Fruit fly (Drosophila melanogaster) whole organism, embryonic: ENCODE data around the gene Uev1A.

Source experiments
- Antp ChIP-seq: fragments of 200-800 bp; sonication (Bioruptor generic); optimal IDR thresholded peaks from 3 replicates; lab custom pipeline; 2016; ENCODE audit warnings: missing biosample characterization, missing genetic modification characterization
- Bdp1 ChIP-seq: fragments of 200-800 bp; sonication (Bioruptor generic); optimal IDR thresholded peaks from 3 replicates; lab custom pipeline; 2016; ENCODE audit warnings: missing biosample characterization, missing genetic modification characterization
- Bgb ChIP-seq: fragments of 200-800 bp; sonication (Bioruptor generic); IDR thresholded peaks from 2 replicates; pipeline ENCODE4 v1.3.6; 2022; ENCODE audit warnings: missing biosample characterization, missing genetic modification characterization; ENCODE audit not compliant: partially characterized antibody
- CG10543 ChIP-seq: fragments of 200-800 bp; sonication (Bioruptor generic); optimal IDR thresholded peaks from 3 replicates; lab custom pipeline; 2017; ENCODE audit warnings: missing biosample characterization, mild to moderate bottlenecking, missing genetic modification characterization, moderate library complexity
- CG11560 ChIP-seq: fragments of 200-800 bp; sonication (Bioruptor generic); IDR thresholded peaks from 3 replicates; pipeline ENCODE4 v1.3.6; 2022; ENCODE audit warnings: missing biosample characterization, missing genetic modification characterization
- CG12219 ChIP-seq: fragments of 200-800 bp; sonication (Bioruptor generic); optimal IDR thresholded peaks from 3 replicates; lab custom pipeline; 2018; ENCODE audit warnings: missing biosample characterization, mild to moderate bottlenecking, missing genetic modification characterization
- CG14860 ChIP-seq: fragments of 200-800 bp; sonication (Bioruptor generic); IDR thresholded peaks from 3 replicates; pipeline ENCODE4 v1.3.6; 2022; ENCODE audit warnings: missing biosample characterization, missing genetic modification characterization; ENCODE audit not compliant: partially characterized antibody
- CG16813 ChIP-seq: fragments of 200-800 bp; sonication (Bioruptor generic); IDR thresholded peaks from 3 replicates; pipeline ENCODE4 v1.3.6; 2022; ENCODE audit warnings: missing biosample characterization, missing genetic modification characterization; ENCODE audit not compliant: partially characterized antibody
- CG17186 ChIP-seq: fragments of 200-800 bp; sonication (Bioruptor generic); optimal IDR thresholded peaks from 3 replicates; lab custom pipeline; 2017; ENCODE audit warnings: missing biosample characterization, missing genetic modification reagents, missing genetic modification characterization
- CG17912 ChIP-seq: fragments of 200-800 bp; sonication (Bioruptor generic); optimal IDR thresholded peaks from 2 replicates; lab custom pipeline; 2018; ENCODE audit warnings: missing biosample characterization, mild to moderate bottlenecking, missing genetic modification characterization
- CG2116 ChIP-seq: fragments of 200-800 bp; sonication (Bioruptor generic); optimal IDR thresholded peaks from 3 replicates; lab custom pipeline; 2018; ENCODE audit warnings: missing biosample characterization, mild to moderate bottlenecking, missing genetic modification characterization
- CG2199 ChIP-seq: fragments of 200-800 bp; sonication (Bioruptor generic); IDR thresholded peaks from 3 replicates; pipeline ENCODE4 v1.3.6; 2022; ENCODE audit warnings: missing biosample characterization, missing genetic modification characterization
- CG3163 ChIP-seq: fragments of 200-800 bp; sonication (Bioruptor generic); optimal IDR thresholded peaks from 3 replicates; lab custom pipeline; 2016; ENCODE audit warnings: missing biosample characterization, missing genetic modification characterization
- CG32772 ChIP-seq: fragments of 200-800 bp; sonication (Bioruptor generic); IDR thresholded peaks from 2 replicates; pipeline ENCODE4 v1.3.6; 2022; ENCODE audit warnings: missing biosample characterization, missing genetic modification characterization
- CG34224 ChIP-seq: fragments of 200-800 bp; sonication (Bioruptor generic); IDR thresholded peaks from 3 replicates; pipeline ENCODE4 v1.3.6; 2022; ENCODE audit warnings: missing biosample characterization, missing genetic modification characterization; ENCODE audit not compliant: partially characterized antibody
- CG42726 ChIP-seq: fragments of 200-800 bp; sonication (Bioruptor generic); IDR thresholded peaks from 2 replicates; pipeline ENCODE4 v1.3.6; 2022; ENCODE audit warnings: missing biosample characterization, missing genetic modification characterization; ENCODE audit not compliant: partially characterized antibody
- CG6689 ChIP-seq: fragments of 200-800 bp; sonication (Bioruptor generic); IDR thresholded peaks from 2 replicates; pipeline ENCODE4 v1.3.6; 2022; ENCODE audit warnings: missing biosample characterization, missing genetic modification characterization
- CG6791 ChIP-seq: fragments of 200-800 bp; sonication (Bioruptor generic); IDR thresholded peaks from 3 replicates; pipeline ENCODE4 v1.3.6; 2022; ENCODE audit warnings: missing biosample characterization, missing genetic modification characterization; ENCODE audit not compliant: partially characterized antibody
- Deaf1 ChIP-seq: fragments of 200-800 bp; optimal IDR thresholded peaks from 3 replicates; lab custom pipeline; 2019; ENCODE audit warnings: missing biosample characterization, mild to moderate bottlenecking, missing genetic modification characterization, moderate library complexity
- Dll ChIP-seq: fragments of 200-800 bp; sonication (Bioruptor generic); IDR thresholded peaks from 4 replicates; pipeline ENCODE4 v1.3.6; 2022; ENCODE audit warnings: missing biosample characterization, missing genetic modification characterization; ENCODE audit not compliant: partially characterized antibody
- GATAe ChIP-seq: fragments of 200-800 bp; sonication (Bioruptor generic); conservative IDR thresholded peaks from 2 replicates; pipeline ENCODE4 v1.3.6; 2022; ENCODE audit warnings: missing biosample characterization, missing genetic modification characterization
- HLH4C ChIP-seq: fragments of 200-800 bp; sonication (Bioruptor generic); IDR thresholded peaks from 3 replicates; pipeline ENCODE4 v1.3.6; 2022; ENCODE audit warnings: missing biosample characterization, missing genetic modification characterization; ENCODE audit not compliant: partially characterized antibody
- Hr39 ChIP-seq: fragments of >200 bp; optimal IDR thresholded peaks from 2 replicates; lab custom pipeline; 2017
- MBD-R2 ChIP-seq: fragments of 200-800 bp; sonication (Bioruptor generic); IDR thresholded peaks from 2 replicates; pipeline ENCODE4 v1.3.6; 2022; ENCODE audit warnings: missing biosample characterization, missing genetic modification characterization
- Meics ChIP-seq: fragments of 200-800 bp; sonication (Bioruptor generic); optimal IDR thresholded peaks from 2 replicates; lab custom pipeline; 2017; ENCODE audit warnings: missing biosample characterization, mild to moderate bottlenecking, missing genetic modification characterization
- Oaz ChIP-seq: fragments of 200-800 bp; sonication (Bioruptor generic); IDR thresholded peaks from 2 replicates; pipeline ENCODE4 v1.3.6; 2022; ENCODE audit warnings: missing biosample characterization, missing genetic modification characterization
- Rx ChIP-seq: fragments of 200-800 bp; sonication (Bioruptor generic); IDR thresholded peaks from 2 replicates; pipeline ENCODE4 v1.3.6; 2022; ENCODE audit warnings: missing biosample characterization, missing genetic modification characterization
- Scr ChIP-seq: fragments of 200-800 bp; sonication (Bioruptor generic); IDR thresholded peaks from 2 replicates; pipeline ENCODE4 v1.3.6; 2022; ENCODE audit warnings: missing biosample characterization, missing genetic modification characterization; ENCODE audit not compliant: partially characterized antibody
- Taf1 ChIP-seq: fragments of 200-800 bp; sonication (Bioruptor generic); IDR thresholded peaks from 2 replicates; pipeline ENCODE4 v1.3.6; 2022; ENCODE audit warnings: missing biosample characterization, missing genetic modification characterization
- al ChIP-seq: fragments of 200-800 bp; sonication (Bioruptor generic); IDR thresholded peaks from 2 replicates; pipeline ENCODE4 v1.3.6; 2022; ENCODE audit warnings: missing biosample characterization, missing genetic modification characterization
- amos ChIP-seq: fragments of 200-800 bp; sonication (Bioruptor generic); IDR thresholded peaks from 2 replicates; pipeline ENCODE4 v1.3.6; 2022; ENCODE audit warnings: missing biosample characterization, missing genetic modification characterization; ENCODE audit not compliant: partially characterized antibody
- ato ChIP-seq: fragments of 200-800 bp; sonication (Bioruptor generic); IDR thresholded peaks from 2 replicates; pipeline ENCODE4 v1.3.6; 2022; ENCODE audit warnings: missing biosample characterization, missing genetic modification characterization; ENCODE audit not compliant: partially characterized antibody
- cad ChIP-seq: fragments of >200 bp; optimal IDR thresholded peaks from 2 replicates; lab custom pipeline; 2017; ENCODE audit warnings: missing biosample characterization, missing genetic modification characterization
- cwo ChIP-seq: fragments of 200-800 bp; sonication (Bioruptor generic); optimal IDR thresholded peaks from 3 replicates; lab custom pipeline; 2017; ENCODE audit warnings: missing biosample characterization, missing genetic modification characterization, mild to moderate bottlenecking, moderate library complexity, missing genetic modification reagents
- exex ChIP-seq: fragments of 200-800 bp; sonication (Bioruptor generic); optimal IDR thresholded peaks from 4 replicates; lab custom pipeline; 2018; ENCODE audit warnings: missing biosample characterization, mild to moderate bottlenecking, missing genetic modification characterization, moderate library complexity
- ftz-f1 ChIP-seq: fragments of 200-800 bp; sonication (Bioruptor generic); optimal IDR thresholded peaks from 2 replicates; lab custom pipeline; 2016; ENCODE audit warnings: missing biosample characterization, missing genetic modification characterization
- gsb-n ChIP-seq: fragments of 200-800 bp; sonication (Bioruptor generic); optimal IDR thresholded peaks from 3 replicates; lab custom pipeline; 2018; ENCODE audit warnings: missing biosample characterization, mild to moderate bottlenecking, missing genetic modification characterization
- luna ChIP-seq: fragments of 200-800 bp; sonication (Bioruptor generic); optimal IDR thresholded peaks from 2 replicates; lab custom pipeline; 2016; ENCODE audit warnings: missing biosample characterization, missing genetic modification characterization
- nerfin-1 ChIP-seq: fragments of 200-800 bp; sonication (Bioruptor generic); optimal IDR thresholded peaks from 3 replicates; lab custom pipeline; 2019; ENCODE audit warnings: missing biosample characterization, mild to moderate bottlenecking, missing genetic modification characterization, moderate library complexity
- nerfin-2 ChIP-seq: fragments of 200-800 bp; sonication (Bioruptor generic); IDR thresholded peaks from 2 replicates; pipeline ENCODE4 v1.3.6; 2022; ENCODE audit warnings: missing biosample characterization, missing genetic modification characterization; ENCODE audit not compliant: partially characterized antibody
- rib ChIP-seq: fragments of 200-800 bp; sonication (Bioruptor generic); IDR thresholded peaks from 2 replicates; pipeline ENCODE4 v1.3.6; 2022; ENCODE audit warnings: missing biosample characterization, missing genetic modification characterization
- salm ChIP-seq: fragments of 200-800 bp; sonication (Bioruptor generic); optimal IDR thresholded peaks from 2 replicates; lab custom pipeline; 2018; ENCODE audit warnings: missing biosample characterization, mild to moderate bottlenecking, missing genetic modification characterization
- sc ChIP-seq, 3 experiments: fragments of >200 bp in 2 of 3; fragments of 200-800 bp in 1 of 3; sonication (Bioruptor generic) in 1 of 3; optimal IDR thresholded peaks; 2 replicates in 2 of 3; 3 replicates in 1 of 3; lab custom pipeline; 2017; ENCODE audit warnings: mild to moderate bottlenecking in 1 of 3, missing biosample characterization in 1 of 3, missing genetic modification characterization in 1 of 3, missing genetic modification reagents in 1 of 3
- sim ChIP-seq: fragments of 200-800 bp; sonication (Bioruptor generic); IDR thresholded peaks from 2 replicates; pipeline ENCODE4 v1.3.6; 2022; ENCODE audit warnings: missing biosample characterization, missing genetic modification characterization
- sob ChIP-seq: fragments of 200-800 bp; sonication (Bioruptor generic); IDR thresholded peaks from 2 replicates; pipeline ENCODE4 v1.3.6; 2022; ENCODE audit warnings: missing biosample characterization, missing genetic modification characterization
- tna ChIP-seq: fragments of 200-800 bp; sonication (Bioruptor generic); IDR thresholded peaks from 2 replicates; pipeline ENCODE4 v1.3.6; 2022; ENCODE audit warnings: missing biosample characterization, missing genetic modification characterization; ENCODE audit not compliant: partially characterized antibody
- vnd ChIP-seq: fragments of 200-800 bp; sonication (Bioruptor generic); IDR thresholded peaks from 3 replicates; pipeline ENCODE4 v1.3.6; 2022; ENCODE audit warnings: missing biosample characterization, missing genetic modification characterization; ENCODE audit not compliant: partially characterized antibody
- vvl ChIP-seq: fragments of 200-800 bp; sonication (Bioruptor generic); IDR thresholded peaks from 2 replicates; pipeline ENCODE4 v1.3.6; 2022; ENCODE audit warnings: missing biosample characterization, missing genetic modification characterization
- zfh2 ChIP-seq: fragments of 200-800 bp; sonication (Bioruptor generic); optimal IDR thresholded peaks from 2 replicates; lab custom pipeline; 2016; ENCODE audit warnings: missing biosample characterization, missing genetic modification characterization

Uev1A gene

dm6 chr3L:5341770-5342318 lies 24.2 kb downstream of the Uev1A start:
- TF ChIP-seq CG2199 (GFP tag; lab: Robert Waterston, UW) = no peak
- TF ChIP-seq Hr39 = no peak
- TF ChIP-seq Rx (GFP tag; lab: Robert Waterston, UW) = no peak
- TF ChIP-seq CG6689 = no peak
- no peak for TF ChIP-seq Antp
- TF ChIP-seq CG14860 (GFP tag; lab: Robert Waterston, UW) = peak; percentile 60
- no peak for TF ChIP-seq CG32772 (GFP tag; lab: Robert Waterston, UW)
- no peak for TF ChIP-seq Deaf1 (tag; lab: Kevin White, UChicago)
- TF ChIP-seq CG42726 (GFP tag; lab: Robert Waterston, UW) = peak; percentile 56; the same call in 1 of the 2 replicates
- peak; percentile 57; the same call in 1 of the 3 replicates for TF ChIP-seq HLH4C (GFP tag; lab: Robert Waterston, UW)
- peak; percentile 47; the same call in 2 of the 3 replicates for TF ChIP-seq vnd (GFP tag; lab: Robert Waterston, UW)
- TF ChIP-seq al (GFP tag; lab: Robert Waterston, UW) = no peak
- peak; percentile 72 for TF ChIP-seq Bgb (GFP tag; lab: Robert Waterston, UW)
- peak; percentile 62 for TF ChIP-seq Scr
- TF ChIP-seq cwo (GFP tag; lab: Kevin White, UChicago) = no peak
- TF ChIP-seq salm = no peak
- TF ChIP-seq exex (tag; lab: Kevin White, UChicago) = peak; percentile 73
- TF ChIP-seq nerfin-2 (GFP tag; lab: Robert Waterston, UW) = peak; percentile 59; the same call in 1 of the 2 replicates
- TF ChIP-seq vvl (GFP tag; lab: Robert Waterston, UW) = peak; percentile 35; the same call in 1 of the 2 replicates
- peak; percentile 63 for TF ChIP-seq ato (GFP tag; lab: Robert Waterston, UW)
- TF ChIP-seq sc (optimal IDR thresholded peaks at IDR 0.05; lab: Kevin White, UChicago) = no peak
- no peak for TF ChIP-seq sc (GFP tag; optimal IDR thresholded peaks at IDR 0.05; lab: Kevin White, UChicago)
- no peak for TF ChIP-seq sim (GFP tag; lab: Robert Waterston, UW)
- TF ChIP-seq sob = no peak
- TF ChIP-seq ftz-f1 (GFP tag; lab: Kevin White, UChicago) = no peak
- no peak for TF ChIP-seq Taf1 (GFP tag; lab: Robert Waterston, UW)
- no peak for TF ChIP-seq CG10543 (GFP tag; lab: Kevin White, UChicago)
- no peak for TF ChIP-seq CG3163 (GFP tag; lab: Kevin White, UChicago)
- TF ChIP-seq rib (GFP tag; lab: Robert Waterston, UW) = no peak
- TF ChIP-seq amos (GFP tag; lab: Robert Waterston, UW) = peak; percentile 66; the same call in 1 of the 2 replicates
- no peak for TF ChIP-seq Meics (GFP tag; lab: Kevin White, UChicago)
- TF ChIP-seq tna (GFP tag; lab: Robert Waterston, UW) = peak; percentile 44
- no peak for TF ChIP-seq luna
- TF ChIP-seq GATAe (GFP tag; lab: Robert Waterston, UW) = no peak
- TF ChIP-seq CG6791 (GFP tag; lab: Robert Waterston, UW) = peak; percentile 38; the same call in 1 of the 3 replicates
- TF ChIP-seq gsb-n (tag; lab: Kevin White, UChicago) = no peak
- no peak for TF ChIP-seq cad
- peak; percentile 40; the same call in 2 of the 3 replicates for TF ChIP-seq CG34224 (GFP tag; lab: Robert Waterston, UW)
- TF ChIP-seq CG11560 (tag; lab: Robert Waterston, UW) = no peak
- peak; percentile 63; the same call in 2 of the 3 replicates for TF ChIP-seq CG16813 (GFP tag; lab: Robert Waterston, UW)
- no peak for TF ChIP-seq CG17186 (GFP tag; lab: Kevin White, UChicago)
- no peak for TF ChIP-seq CG12219
- TF ChIP-seq Oaz (GFP tag; lab: Robert Waterston, UW) = no peak
- no peak for TF ChIP-seq CG2116 (GFP tag; lab: Kevin White, UChicago)
- no peak for TF ChIP-seq zfh2
- TF ChIP-seq Bdp1 (GFP tag; lab: Kevin White, UChicago) = peak; percentile 94
- no peak for TF ChIP-seq CG17912
- no peak for TF ChIP-seq Dll (GFP tag; lab: Robert Waterston, UW)
- no peak for TF ChIP-seq MBD-R2 (GFP tag; lab: Robert Waterston, UW)
- TF ChIP-seq nerfin-1 (tag; lab: Kevin White, UChicago) = no peak
